Fruit fly (Drosophila melanogaster): ENCODE data around the gene CG7029.

- TF ChIP-seq Jra (GFP tag; optimal IDR thresholded peaks at IDR 0.05), result no peak
- TF ChIP-seq psq (GFP tag; optimal IDR thresholded peaks at IDR 0.05), result no peak
- no peak for TF ChIP-seq dsf (GFP tag; optimal IDR thresholded peaks at IDR 0.05; ENCODE audit: borderline replicate concordance)
- no peak for TF ChIP-seq Dif (GFP tag; optimal IDR thresholded peaks at IDR 0.05; ENCODE audit: partially characterized antibody)
- TF ChIP-seq Myc (optimal IDR thresholded peaks at IDR 0.05), result no peak
- no peak for TF ChIP-seq dmrt93B (GFP tag; optimal IDR thresholded peaks at IDR 0.05)
Measured at dm6 chr3R:22769567-22769966, 18.9 kb downstream of the CG7029 start, which contains the start of gene CG43092.
